Fruit fly (Drosophila melanogaster) whole organism, embryonic: Measurements from ENCODE around the gene CG12056.

Source experiments
- CG11723 ChIP-seq: fragments of 200-800 bp; sonication (Bioruptor generic); optimal IDR thresholded peaks from 2 replicates; lab custom pipeline; 2017; ENCODE audit warnings: missing biosample characterization, mild to moderate bottlenecking, missing genetic modification characterization
- CG1792 ChIP-seq: fragments of 200-800 bp; sonication (Bioruptor generic); optimal IDR thresholded peaks from 2 replicates; lab custom pipeline; 2016; ENCODE audit warnings: missing biosample characterization, missing genetic modification characterization
- CG4617 ChIP-seq: fragments of 200-800 bp; sonication (Bioruptor generic); optimal IDR thresholded peaks from 3 replicates; lab custom pipeline; 2016; ENCODE audit warnings: missing biosample characterization, missing genetic modification characterization, borderline replicate concordance
- Dfd ChIP-seq, 2 experiments: fragments of >200 bp; optimal IDR thresholded peaks; 2 replicates each; lab custom pipeline; 2017; ENCODE audit warnings: missing biosample characterization in 2 of 2, missing genetic modification characterization in 2 of 2
- HmgD ChIP-seq: fragments of 200-800 bp; sonication (Bioruptor generic); optimal IDR thresholded peaks from 3 replicates; lab custom pipeline; 2016; ENCODE audit warnings: missing biosample characterization, missing genetic modification characterization
- NC2α ChIP-seq: fragments of 200-800 bp; sonication (Bioruptor generic); optimal IDR thresholded peaks from 2 replicates; lab custom pipeline; 2016; ENCODE audit warnings: missing biosample characterization, missing genetic modification characterization
- Nf-YA ChIP-seq: fragments of 200-800 bp; sonication (Bioruptor generic); IDR thresholded peaks from 2 replicates; pipeline ENCODE4 v1.3.6; 2022; ENCODE audit warnings: missing biosample characterization, missing genetic modification characterization
- dmrt99B ChIP-seq: fragments of 200-800 bp; sonication (Bioruptor generic); optimal IDR thresholded peaks from 2 replicates; lab custom pipeline; 2018; ENCODE audit warnings: missing biosample characterization, mild to moderate bottlenecking, missing genetic modification characterization, moderate library complexity
- ftz-f1 ChIP-seq: fragments of 200-800 bp; sonication (Bioruptor generic); optimal IDR thresholded peaks from 2 replicates; lab custom pipeline; 2016; ENCODE audit warnings: missing biosample characterization, missing genetic modification characterization
- h ChIP-seq: fragments of >200 bp; optimal IDR thresholded peaks from 2 replicates; lab custom pipeline; 2017
- ham ChIP-seq: fragments of 200-800 bp; sonication (Bioruptor generic); IDR thresholded peaks from 2 replicates; pipeline ENCODE4 v1.3.6; 2022; ENCODE audit warnings: missing biosample characterization, missing genetic modification characterization
- oc ChIP-seq: fragments of 200-800 bp; sonication (Bioruptor generic); optimal IDR thresholded peaks from 2 replicates; lab custom pipeline; 2018; ENCODE audit warnings: missing biosample characterization, mild to moderate bottlenecking, missing genetic modification characterization, moderate library complexity
- odd ChIP-seq: fragments of 200-800 bp; sonication (Bioruptor generic); optimal IDR thresholded peaks from 2 replicates; lab custom pipeline; 2017; ENCODE audit warnings: missing biosample characterization, mild to moderate bottlenecking, missing genetic modification characterization
- sna ChIP-seq: fragments of 200-800 bp; sonication (Bioruptor generic); IDR thresholded peaks from 2 replicates; pipeline ENCODE4 v1.3.6; 2022; ENCODE audit warnings: missing biosample characterization, missing genetic modification characterization; ENCODE audit not compliant: partially characterized antibody

DNA sequence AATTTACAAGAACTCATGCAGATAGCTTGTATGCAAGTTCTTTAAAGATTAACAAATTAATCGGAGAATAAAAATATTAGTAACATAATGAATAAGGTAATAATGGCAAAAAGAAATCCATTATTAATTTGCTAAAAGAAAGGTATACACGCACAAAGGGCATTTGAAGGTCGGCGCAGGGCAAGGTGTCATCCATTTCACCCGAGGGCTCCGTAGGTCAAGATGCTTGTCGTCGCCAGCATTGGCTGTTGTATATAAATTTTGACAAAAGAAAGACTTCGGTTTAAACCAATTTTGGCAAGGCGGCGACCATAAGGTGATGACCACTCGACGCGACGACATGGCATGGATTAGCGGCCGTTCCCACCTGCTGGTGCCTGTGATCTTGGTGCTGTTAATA is 32.7 kb downstream of the CG12056 start, which contains the start of gene CG15370:
- TF ChIP-seq oc (no peak), HmgD (GFP tag; lab: Kevin White, UChicago) (no peak), sna (GFP tag; lab: Robert Waterston, UW) (no peak), NC2α (GFP tag; lab: Kevin White, UChicago) (no peak), odd (no peak), Nf-YA (GFP tag; lab: Robert Waterston, UW) (no peak), CG4617 (GFP tag; lab: Kevin White, UChicago) (no peak), dmrt99B (tag; lab: Kevin White, UChicago) (no peak), Dfd (GFP tag; optimal IDR thresholded peaks at IDR 0.05; lab: Kevin White, UChicago) (no peak), CG11723 (GFP tag; lab: Kevin White, UChicago) (no peak), ham (GFP tag; lab: Robert Waterston, UW) (no peak), h (lab: Kevin White, UChicago) (no peak), CG1792 (GFP tag; lab: Kevin White, UChicago) (no peak), ftz-f1 (GFP tag; lab: Kevin White, UChicago) (no peak)
